Fruit fly (Drosophila melanogaster): ENCODE results near the gene Lrpprc2.
A peak's percentile ranks its signal among the peaks of the same experiment; 100 is the strongest.

Lrpprc2 gene

DNA sequence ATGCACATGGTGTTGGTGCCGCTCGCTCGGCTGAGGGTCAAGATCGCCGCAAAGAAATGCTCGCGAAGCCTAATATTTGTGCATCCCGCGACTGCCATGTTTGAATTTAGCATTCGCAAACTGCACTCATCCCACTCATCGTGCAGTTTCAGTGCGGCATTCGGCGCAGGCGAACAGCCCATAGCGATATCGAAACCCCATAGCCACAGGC, 6.9 kb upstream of the Lrpprc2 start, which contains the start of gene CG14778:
CG14778 (plus strand) TSS at position 112 of the 211 bp plus-strand sequence.
- TF ChIP-seq CG33017 (tag; optimal IDR thresholded peaks at IDR 0.05) (no peak), tj (GFP tag; optimal IDR thresholded peaks at IDR 0.05) (no peak), CG11617 (GFP tag; optimal IDR thresholded peaks at IDR 0.05) (no peak), CG14711 (tag; optimal IDR thresholded peaks at IDR 0.05) (no peak), Clk (GFP tag; optimal IDR thresholded peaks at IDR 0.05) (no peak), Mnt (GFP tag; optimal IDR thresholded peaks at IDR 0.05) (no peak)

DNA sequence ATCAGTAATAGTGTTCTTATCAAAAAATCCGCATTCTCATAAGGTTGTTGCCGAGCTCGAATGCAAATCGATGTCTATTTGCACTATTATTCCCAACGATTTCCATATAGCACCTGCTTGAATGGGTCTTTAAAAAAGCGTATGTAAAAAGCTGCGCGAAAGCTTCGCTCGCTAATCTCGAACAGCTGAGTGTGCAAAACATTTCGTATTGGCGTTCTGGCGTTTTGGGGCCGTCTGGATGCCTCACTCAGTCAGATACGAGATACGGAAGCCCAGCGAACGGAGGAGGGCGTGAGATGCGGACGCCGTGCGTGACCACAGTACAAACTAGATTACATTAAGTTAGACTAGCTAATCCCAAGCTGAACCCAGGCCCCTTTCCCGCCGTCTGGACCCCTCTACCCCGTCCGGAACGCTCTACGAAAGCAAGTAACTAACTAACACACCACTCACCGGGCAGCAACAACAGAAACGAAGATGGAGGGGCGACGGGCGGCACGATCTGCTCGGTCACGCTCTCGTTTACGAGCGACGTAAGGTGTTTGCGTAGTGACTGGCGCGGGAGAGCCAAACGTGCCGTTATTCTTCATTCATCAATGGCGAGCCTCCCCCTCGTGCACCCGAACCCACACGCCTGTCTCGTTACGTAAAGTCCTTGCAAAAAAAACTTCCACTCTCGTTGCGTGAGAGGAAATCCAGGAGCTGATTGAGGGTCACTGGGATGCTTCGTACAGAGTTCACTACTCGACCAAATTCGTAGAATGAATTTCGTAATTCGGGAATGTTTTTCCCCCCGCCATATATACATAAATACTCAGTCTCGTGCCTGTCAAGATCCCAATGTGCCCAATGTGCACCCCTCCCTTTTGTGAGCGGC, 6.3 kb upstream of the Lrpprc2 start:
- TF ChIP-seq bab1 (GFP tag; optimal IDR thresholded peaks at IDR 0.05): peak; percentile 6
- peak; percentile 65 to 93 for TF ChIP-seq cnc (optimal IDR thresholded peaks at IDR 0.05)
- TF ChIP-seq CG7101 (tag; optimal IDR thresholded peaks at IDR 0.05): peak; percentile 10
- peak; percentile 52 for TF ChIP-seq Hr96 (GFP tag; optimal IDR thresholded peaks at IDR 0.05)
- no peak for TF ChIP-seq toe (GFP tag; optimal IDR thresholded peaks at IDR 0.05)
- peak; percentile 73 for TF ChIP-seq pad (GFP tag; optimal IDR thresholded peaks at IDR 0.05)
- TF ChIP-seq CG11617 (GFP tag; optimal IDR thresholded peaks at IDR 0.05): peak; percentile 25
- TF ChIP-seq CG7045 (GFP tag; optimal IDR thresholded peaks at IDR 0.05): no peak
- TF ChIP-seq ovo (GFP tag; optimal IDR thresholded peaks at IDR 0.05): peak; percentile 68
- TF ChIP-seq Mnt (GFP tag; optimal IDR thresholded peaks at IDR 0.05): peak; percentile 89
- peak; percentile 17 for TF ChIP-seq CG12768 (GFP tag; optimal IDR thresholded peaks at IDR 0.05)
- peak; percentile 94 for TF ChIP-seq tj (GFP tag; optimal IDR thresholded peaks at IDR 0.05)
- peak; percentile 99 for TF ChIP-seq cic (GFP tag; optimal IDR thresholded peaks at IDR 0.05)
- TF ChIP-seq Clk (GFP tag; optimal IDR thresholded peaks at IDR 0.05): no peak

DNA sequence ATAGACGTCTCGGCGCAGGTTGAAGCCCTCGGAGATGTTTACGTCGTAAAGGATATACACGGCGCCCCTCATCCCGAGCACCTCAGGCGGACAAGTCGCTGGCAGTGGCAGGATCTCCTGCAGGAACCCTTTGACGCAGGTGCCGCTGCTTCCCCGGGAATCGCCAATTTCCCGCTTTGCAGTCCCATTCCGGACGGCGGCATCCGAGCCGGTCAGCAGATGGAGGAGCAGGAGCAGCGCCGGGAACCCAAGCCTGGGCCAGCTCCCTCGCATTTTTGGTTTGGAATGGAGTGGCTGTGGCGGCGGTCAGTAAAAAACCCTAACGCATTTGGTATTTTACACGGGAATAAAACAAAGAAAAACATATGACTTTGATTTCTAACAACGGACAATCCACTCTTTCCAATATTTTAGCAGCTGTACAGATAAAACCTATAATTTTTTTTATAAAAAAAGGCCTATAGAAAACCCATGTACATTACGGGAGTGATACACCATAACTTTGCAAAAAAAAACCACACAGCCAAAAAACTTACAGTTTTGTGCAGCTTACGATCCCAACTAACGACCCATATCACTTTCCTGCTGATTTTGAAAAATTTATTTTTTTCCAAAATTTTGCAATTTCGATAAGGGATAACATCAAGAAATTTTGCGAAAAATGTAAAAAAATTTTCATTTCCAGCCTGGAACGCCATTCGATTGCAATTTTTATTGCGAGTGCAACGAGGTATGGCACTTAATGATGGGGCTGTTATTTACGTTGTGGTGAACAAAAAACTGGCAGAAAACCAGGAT, 5.5 kb upstream of the Lrpprc2 start, which contains the start of the genes O-fut2 and CG14777:
O-fut2 (minus strand) TSS at position 290 of the 798 bp plus-strand sequence.
CG14777 (plus strand) TSS at position 428 of the 798 bp plus-strand sequence.
- TF ChIP-seq bab1 (GFP tag; optimal IDR thresholded peaks at IDR 0.05): no peak
- no peak for TF ChIP-seq CG1620 (GFP tag; optimal IDR thresholded peaks at IDR 0.05)
- TF ChIP-seq kay (GFP tag; ENCODE audit: borderline replicate concordance): no peak
- no peak for TF ChIP-seq toe (GFP tag; optimal IDR thresholded peaks at IDR 0.05)
- no peak for TF ChIP-seq CG5204 (GFP tag; optimal IDR thresholded peaks at IDR 0.05)
- TF ChIP-seq Clk (GFP tag; optimal IDR thresholded peaks at IDR 0.05): no peak
- TF ChIP-seq cnc (optimal IDR thresholded peaks at IDR 0.05): no peak

DNA sequence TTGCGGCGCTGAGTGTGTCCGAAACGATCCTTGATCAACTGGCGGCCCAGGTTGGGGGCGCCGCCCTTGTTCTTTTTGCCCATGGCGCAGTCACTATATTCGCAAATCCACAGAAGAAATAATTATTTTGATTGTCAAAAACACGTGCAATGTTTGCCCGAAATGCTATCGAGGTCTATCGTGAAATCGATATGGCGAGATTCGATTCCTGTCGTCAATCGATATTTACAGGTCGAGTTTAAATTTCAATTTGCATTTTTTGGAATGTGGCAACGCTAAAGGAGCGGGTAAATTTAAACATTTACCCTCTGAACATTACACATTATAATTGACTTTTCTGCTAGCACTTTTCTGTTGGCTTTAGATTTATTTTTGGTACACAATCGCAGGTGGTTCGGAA, 3.6 kb upstream of the Lrpprc2 start, which contains the start of gene Ns3:
Ns3 (minus strand) TSS at position 188 of the 400 bp plus-strand sequence.
- TF ChIP-seq CG14711 (tag; optimal IDR thresholded peaks at IDR 0.05): no peak
- no peak for TF ChIP-seq CG12768 (GFP tag; optimal IDR thresholded peaks at IDR 0.05)
- peak; percentile 99 for TF ChIP-seq Mnt (GFP tag; optimal IDR thresholded peaks at IDR 0.05)
- TF ChIP-seq cnc (optimal IDR thresholded peaks at IDR 0.05): no peak
- peak; percentile 46 for TF ChIP-seq bab1 (GFP tag; optimal IDR thresholded peaks at IDR 0.05)

DNA sequence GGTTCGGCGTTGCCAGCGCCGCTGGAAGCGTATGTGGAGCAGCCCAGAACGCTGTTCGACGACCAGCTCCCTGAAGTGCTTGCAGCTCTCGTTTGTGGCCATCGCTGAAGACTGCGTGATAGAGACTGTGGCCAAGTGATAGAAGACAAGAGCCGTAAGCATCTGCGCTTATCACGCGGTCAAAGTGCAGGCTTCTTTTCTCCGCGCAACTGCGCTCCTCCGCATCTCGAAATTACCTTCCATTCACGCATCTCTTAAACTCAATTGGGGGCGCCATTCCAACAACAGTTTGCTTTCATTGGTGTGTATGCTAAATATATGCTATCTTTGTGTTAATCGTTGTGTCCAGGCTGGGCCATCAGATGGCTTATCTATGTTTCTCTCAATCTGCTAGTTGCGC, 1.1 kb upstream of the Lrpprc2 start, which contains the start of gene CG14787:
CG14787 (minus strand) TSS at position 133 of the 400 bp plus-strand sequence.
- TF ChIP-seq cnc (optimal IDR thresholded peaks at IDR 0.05): no peak
- TF ChIP-seq Crg-1 (GFP tag; optimal IDR thresholded peaks at IDR 0.05): no peak
- no peak for TF ChIP-seq CG12768 (GFP tag; optimal IDR thresholded peaks at IDR 0.05)
- no peak for TF ChIP-seq CG7101 (tag; optimal IDR thresholded peaks at IDR 0.05)

DNA sequence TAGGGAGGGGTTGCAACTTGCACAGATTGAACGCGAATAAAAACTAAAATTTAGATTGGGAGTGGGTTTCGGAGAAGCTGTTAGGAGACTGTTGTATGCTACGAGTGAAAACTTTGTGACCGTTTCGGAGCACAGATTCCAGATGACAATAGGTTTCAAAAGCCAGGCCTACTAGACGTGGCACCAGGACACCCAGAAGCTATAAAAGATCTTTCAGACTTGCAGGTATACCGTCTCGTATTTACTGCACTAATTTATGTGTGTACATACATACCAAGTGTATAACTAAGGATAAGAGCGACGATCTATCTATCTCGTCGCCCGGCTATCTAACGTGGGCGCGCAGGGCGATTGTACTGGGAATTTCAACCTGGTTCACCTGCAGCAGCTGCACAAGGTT, 3.5 kb downstream of the Lrpprc2 start, which contains the start of gene CG14785:
CG14785 (minus strand) TSS at position 101 of the 400 bp plus-strand sequence.
- no peak for TF ChIP-seq Crg-1 (GFP tag; optimal IDR thresholded peaks at IDR 0.05)
- no peak for TF ChIP-seq CG33017 (tag; optimal IDR thresholded peaks at IDR 0.05)
- TF ChIP-seq cic (GFP tag; optimal IDR thresholded peaks at IDR 0.05): no peak
- no peak for TF ChIP-seq kay (GFP tag; ENCODE audit: borderline replicate concordance)
- no peak for TF ChIP-seq CG12768 (GFP tag; optimal IDR thresholded peaks at IDR 0.05)
- no peak for TF ChIP-seq CG7045 (GFP tag; optimal IDR thresholded peaks at IDR 0.05)
- TF ChIP-seq CG5204 (GFP tag; optimal IDR thresholded peaks at IDR 0.05): no peak
- no peak for TF ChIP-seq cnc (optimal IDR thresholded peaks at IDR 0.05)
- TF ChIP-seq tj (GFP tag; optimal IDR thresholded peaks at IDR 0.05): no peak
- TF ChIP-seq Clk (GFP tag; optimal IDR thresholded peaks at IDR 0.05): no peak
- TF ChIP-seq Hr96 (GFP tag; optimal IDR thresholded peaks at IDR 0.05): no peak
- no peak for TF ChIP-seq toe (GFP tag; optimal IDR thresholded peaks at IDR 0.05)
- no peak for TF ChIP-seq pad (GFP tag; optimal IDR thresholded peaks at IDR 0.05)
- no peak for TF ChIP-seq Mnt (GFP tag; optimal IDR thresholded peaks at IDR 0.05)

DNA sequence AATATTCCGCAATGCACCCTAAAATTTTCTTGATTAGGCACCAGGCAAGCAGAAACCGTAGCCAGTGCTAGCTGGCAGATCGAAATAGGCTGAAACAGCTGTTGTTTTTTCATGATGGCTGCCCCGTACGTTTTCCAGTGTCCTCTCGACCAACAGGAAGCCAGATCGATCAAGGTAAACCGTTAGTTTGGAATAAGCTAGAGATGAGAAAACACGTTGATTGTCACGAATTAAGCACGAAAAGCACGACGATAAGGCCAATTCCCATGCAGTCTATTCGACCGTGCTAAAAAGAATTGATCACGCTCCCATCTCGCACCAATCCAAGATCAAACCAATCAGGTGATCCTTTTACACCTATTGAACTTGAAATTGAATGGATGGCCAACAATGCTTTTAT, 5.6 kb downstream of the Lrpprc2 start:
- peak; percentile 85 for TF ChIP-seq ovo (GFP tag; optimal IDR thresholded peaks at IDR 0.05)
- no peak for TF ChIP-seq kay (GFP tag; ENCODE audit: borderline replicate concordance)

All from whole organism, adult.